Worm (Caenorhabditis elegans): Measurements from ENCODE around the gene rgl-1.

DNA sequence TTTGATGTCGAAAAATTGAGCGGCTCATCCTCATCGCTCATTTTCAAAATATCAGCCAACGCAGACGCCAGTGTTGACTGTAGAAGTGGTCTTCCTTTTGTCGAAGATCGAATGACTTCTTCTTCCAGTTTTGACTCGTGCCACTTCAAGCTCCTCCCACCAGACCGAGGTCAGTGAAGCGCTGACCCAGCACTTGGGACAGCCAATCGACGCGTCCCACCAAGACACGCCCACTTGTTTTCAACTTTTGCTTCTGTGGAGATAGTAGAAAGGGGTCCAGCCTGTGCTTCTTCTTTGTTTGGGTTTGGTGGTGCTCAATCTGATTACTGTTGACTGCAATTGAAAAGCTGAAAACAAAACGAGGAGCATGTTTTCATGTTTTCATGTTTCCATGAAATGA lies 20.9 kb downstream of the rgl-1 start, which contains the start of gene fax-1:
- TF ChIP-seq cog-1 (tag; optimal IDR thresholded peaks at IDR 0.05), result no peak
- TF ChIP-seq ztf-29 (GFP tag; IDR thresholded peaks at IDR 0.05), result no peak
- TF ChIP-seq T22C8.4 (GFP tag; IDR thresholded peaks at IDR 0.05), result no peak
- TF ChIP-seq ref-1 (GFP tag; conservative IDR thresholded peaks at IDR 0.05), result no peak
- no peak for TF ChIP-seq tab-1 (GFP tag; IDR thresholded peaks at IDR 0.05)
- no peak for TF ChIP-seq ztf-23 (GFP tag; IDR thresholded peaks at IDR 0.05)
- no peak for TF ChIP-seq klf-2 (GFP tag; conservative IDR thresholded peaks at IDR 0.05)
- TF ChIP-seq med-1 (GFP tag; optimal IDR thresholded peaks at IDR 0.05; ENCODE audit: insufficient read depth), result no peak
